Worm (Caenorhabditis elegans): ENCODE data around the gene C36A4.11.

C36A4.11 gene

DNA sequence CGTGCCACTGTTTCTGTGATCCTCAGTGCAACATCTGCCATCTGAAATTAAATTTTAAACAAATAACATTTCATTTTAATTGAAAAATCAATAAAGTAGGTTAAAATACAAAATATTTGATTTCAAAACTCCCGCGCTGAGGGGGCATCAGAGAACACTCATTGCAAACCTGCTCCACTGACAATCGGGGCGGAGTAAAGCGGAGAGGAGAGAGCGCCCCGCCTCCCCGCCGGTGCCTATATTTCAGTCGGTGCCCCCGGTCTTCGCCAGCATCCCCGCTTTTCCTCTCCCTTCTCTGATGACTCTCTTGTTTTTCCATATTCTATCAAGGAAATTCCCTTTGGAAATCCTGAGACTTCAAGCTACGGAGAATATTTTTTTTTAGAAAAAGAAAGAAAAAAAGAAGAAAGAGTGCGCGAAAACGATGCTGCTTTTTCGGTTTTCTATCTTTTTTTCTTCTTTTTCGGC, 22.6 kb downstream of the C36A4.11 start, which contains the start of gene brc-1 (continued):
- no peak for TF ChIP-seq pag-3 (tag; optimal IDR thresholded peaks at IDR 0.05; ENCODE audit: borderline replicate concordance, insufficient read depth)
- peak; percentile 94 for TF ChIP-seq skn-1 (tag; optimal IDR thresholded peaks at IDR 0.05)
- TF ChIP-seq fkh-8 (tag; optimal IDR thresholded peaks at IDR 0.05) = peak; percentile 96
- no peak for TF ChIP-seq hlh-4 (tag; optimal IDR thresholded peaks at IDR 0.05)
- TF ChIP-seq dsc-1 (tag; optimal IDR thresholded peaks at IDR 0.05) = peak; percentile 82

DNA sequence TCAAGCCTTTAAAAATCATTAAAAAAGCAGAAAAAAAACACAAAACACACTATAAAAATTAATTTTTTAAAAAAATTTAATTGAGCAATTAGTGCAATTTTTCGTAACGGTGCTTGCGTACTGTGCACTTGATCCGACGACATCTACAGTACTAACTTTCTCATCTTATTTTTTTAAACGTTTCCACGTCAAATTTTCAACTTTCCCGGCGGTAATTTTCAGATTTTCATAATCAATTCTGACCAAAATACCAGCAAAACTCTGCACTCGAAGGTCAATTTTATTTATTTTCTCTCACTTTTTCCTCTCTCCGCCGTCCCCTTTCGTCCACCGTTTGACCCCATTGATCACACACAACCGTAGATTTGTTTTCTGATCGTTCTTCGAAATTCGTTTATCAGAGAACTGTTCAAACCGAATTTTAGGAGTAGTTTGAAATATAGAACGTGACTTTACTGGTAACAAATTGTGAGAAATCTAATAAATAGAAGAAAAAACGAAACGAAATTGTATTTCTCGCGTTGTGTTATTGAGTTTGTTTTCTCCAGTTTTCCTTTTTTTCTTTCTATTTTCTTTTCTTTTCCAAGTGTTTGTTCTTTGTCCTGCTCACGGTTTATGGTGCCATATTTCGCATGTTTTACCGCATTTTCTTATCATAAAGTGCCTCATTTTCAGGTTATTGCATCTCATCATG, 23.6 kb downstream of the C36A4.11 start, which contains the start of gene acs-19:
Gene acs-19, plus strand, starts transcription at position 676 of the 694 bp plus-strand sequence.
- TF ChIP-seq sptf-1 (tag; optimal IDR thresholded peaks at IDR 0.05) (no peak), nhr-19 (GFP tag; conservative IDR thresholded peaks at IDR 0.05) (peak; percentile 44), hpl-2 (GFP tag; optimal IDR thresholded peaks at IDR 0.05) (no peak), fkh-8 (tag; optimal IDR thresholded peaks at IDR 0.05) (no peak), unc-86 (tag; optimal IDR thresholded peaks at IDR 0.05) (no peak), nhr-71 (tag; optimal IDR thresholded peaks at IDR 0.05) (peak; percentile 21), nhr-237 (tag; optimal IDR thresholded peaks at IDR 0.05) (no peak), lin-14 (GFP tag; optimal IDR thresholded peaks at IDR 0.05) (peak; percentile 65), lsy-2 (tag; optimal IDR thresholded peaks at IDR 0.05) (peak in 1 of 2 experiments; percentile 14), irx-1 (tag; optimal IDR thresholded peaks at IDR 0.05) (no peak), F16B12.6 (tag; optimal IDR thresholded peaks at IDR 0.05) (no peak), swsn-7 (tag; optimal IDR thresholded peaks at IDR 0.05) (no peak), efl-1 (optimal IDR thresholded peaks at IDR 0.05) (peak in 1 of 2 experiments; percentile 14), efl-1 (GFP tag; optimal IDR thresholded peaks at IDR 0.05 in 1 of 2) (peak in 1 of 2 experiments; percentile 76), ztf-4 (tag; optimal IDR thresholded peaks at IDR 0.05) (no peak), elt-3 (tag; optimal IDR thresholded peaks at IDR 0.05) (peak in 1 of 6 experiments; percentile 11), ces-1 (GFP tag; optimal IDR thresholded peaks at IDR 0.05) (peak; percentile 29), nhr-84 (tag; optimal IDR thresholded peaks at IDR 0.05) (no peak), nhr-20 (tag; optimal IDR thresholded peaks at IDR 0.05) (peak; percentile 29), nhr-85 (tag) (no peak), snu-23 (GFP tag; optimal IDR thresholded peaks at IDR 0.05) (peak; percentile 8), blmp-1 (tag; optimal IDR thresholded peaks at IDR 0.05) (peak; percentile 40), lin-35 (GFP tag; optimal IDR thresholded peaks at IDR 0.05) (peak in 1 of 2 experiments; percentile 52)

DNA sequence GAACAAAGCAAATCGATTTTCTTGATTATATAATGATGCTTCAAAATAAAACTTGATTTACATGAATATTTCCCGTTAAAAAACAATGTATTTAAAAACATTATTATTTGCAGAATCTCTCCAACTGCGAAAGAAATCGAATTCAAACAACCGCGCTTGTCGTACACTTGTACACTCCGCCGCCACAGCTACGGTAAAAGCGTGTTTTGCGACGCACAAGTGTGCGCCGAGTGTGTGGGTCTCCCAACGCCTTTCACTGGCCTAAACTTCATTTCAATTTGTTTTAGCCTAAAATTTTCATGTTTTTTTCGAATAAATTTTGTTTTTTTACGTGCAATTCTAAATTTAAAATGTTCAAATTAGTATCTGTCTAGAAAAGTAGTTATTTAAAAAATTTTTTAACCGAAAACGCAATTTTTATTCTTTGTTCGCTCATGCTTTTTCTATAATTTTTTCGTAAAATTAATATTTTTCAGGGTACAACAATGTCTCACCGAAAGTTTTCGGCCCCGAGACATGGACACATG, 27.1 kb downstream of the C36A4.11 start, which contains the start of gene rpl-3:
Gene rpl-3, plus strand, starts transcription at position 477 of the 527 bp plus-strand sequence.
- peak; percentile 99 for TF ChIP-seq ces-1 (GFP tag; optimal IDR thresholded peaks at IDR 0.05)
- peak; percentile 99 for TF ChIP-seq vab-15 (tag; optimal IDR thresholded peaks at IDR 0.05)
- peak; percentile 78 for TF ChIP-seq ceh-90 (tag; optimal IDR thresholded peaks at IDR 0.05)
- peak; percentile 94 for TF ChIP-seq unc-30 (tag; optimal IDR thresholded peaks at IDR 0.05)
- TF ChIP-seq ceh-88 (GFP tag; IDR thresholded peaks at IDR 0.05) = peak; percentile 100
- TF ChIP-seq grh-1 (GFP tag; IDR thresholded peaks at IDR 0.05) = peak; percentile 100
- TF ChIP-seq F16B12.6 (tag; optimal IDR thresholded peaks at IDR 0.05) = peak; percentile 88
- TF ChIP-seq lin-13 (GFP tag; optimal IDR thresholded peaks at IDR 0.05) = peak; percentile 100
- TF ChIP-seq ets-5 (GFP tag; IDR thresholded peaks at IDR 0.05) = peak; percentile 100
- peak; percentile 100 for TF ChIP-seq nhr-90 (tag; optimal IDR thresholded peaks at IDR 0.05; ENCODE audit: poor library complexity)
- TF ChIP-seq snpc-4 (tag; optimal IDR thresholded peaks at IDR 0.05) = peak; percentile 95
- TF ChIP-seq efl-3 (GFP tag; optimal IDR thresholded peaks at IDR 0.05) = peak; percentile 100
- TF ChIP-seq nhr-85 (tag) = peak; percentile 100
- peak; percentile 100 for TF ChIP-seq nhr-20 (tag; optimal IDR thresholded peaks at IDR 0.05)
- peak; percentile 98 for TF ChIP-seq unc-98 (GFP tag; IDR thresholded peaks at IDR 0.05)
- TF ChIP-seq mdl-1 (tag; optimal IDR thresholded peaks at IDR 0.05) = peak; percentile 70 to 99
- TF ChIP-seq jun-1 (tag; optimal IDR thresholded peaks at IDR 0.05) = peak; percentile 100
- peak; percentile 98 for TF ChIP-seq hpl-2 (GFP tag; optimal IDR thresholded peaks at IDR 0.05)
- TF ChIP-seq snu-23 (GFP tag; optimal IDR thresholded peaks at IDR 0.05) = peak; percentile 100
- peak; percentile 99 for TF ChIP-seq C04F5.9 (tag; optimal IDR thresholded peaks at IDR 0.05)
- peak; percentile 99 for TF ChIP-seq aha-1 (tag; optimal IDR thresholded peaks at IDR 0.05)
- peak; percentile 100 for TF ChIP-seq efl-1 (optimal IDR thresholded peaks at IDR 0.05)
- TF ChIP-seq efl-1 (GFP tag; optimal IDR thresholded peaks at IDR 0.05 in 1 of 2) = peak; percentile 100
- TF ChIP-seq nhr-71 (tag; optimal IDR thresholded peaks at IDR 0.05) = peak; percentile 100
- peak; percentile 100 for TF ChIP-seq nhr-77 (tag; optimal IDR thresholded peaks at IDR 0.05)
- TF ChIP-seq ceh-63 (GFP tag; optimal IDR thresholded peaks at IDR 0.05) = peak; percentile 100
- TF ChIP-seq nhr-11 (tag; optimal IDR thresholded peaks at IDR 0.05) = peak; percentile 100
- peak; percentile 97 for TF ChIP-seq fkh-4 (tag; optimal IDR thresholded peaks at IDR 0.05; ENCODE audit: borderline replicate concordance)
- peak; percentile 100 for TF ChIP-seq dsc-1 (tag; optimal IDR thresholded peaks at IDR 0.05)
- peak; percentile 100 for TF ChIP-seq sup-37 (GFP tag; optimal IDR thresholded peaks at IDR 0.05)

Measured in whole organism, L1 larva.